Fruit fly (Drosophila melanogaster) whole organism, prepupa: ENCODE measurements around the gene Psn.
A peak's percentile ranks its signal among the peaks of the same experiment; 100 is the strongest.

ENCODE experiments used
- Blimp-1 ChIP-seq: fragments of 200-800 bp; sonication (Bioruptor generic); optimal IDR thresholded peaks from 3 replicates; lab custom pipeline; 2017; ENCODE audit warnings: missing biosample characterization, missing genetic modification characterization, mild to moderate bottlenecking, moderate library complexity, missing genetic modification reagents
- CG10631 ChIP-seq: fragments of 200-800 bp; sonication (Bioruptor generic); optimal IDR thresholded peaks from 2 replicates; lab custom pipeline; 2016; ENCODE audit warnings: missing biosample characterization, missing genetic modification characterization
- CG11294 ChIP-seq: fragments of 200-800 bp; sonication (Bioruptor generic); IDR thresholded peaks from 2 replicates; pipeline ENCODE4 v1.3.6; 2022; ENCODE audit warnings: missing biosample characterization, missing genetic modification characterization
- CG11762 ChIP-seq: fragments of 200-800 bp; sonication (Bioruptor generic); optimal IDR thresholded peaks from 3 replicates; lab custom pipeline; 2016; ENCODE audit warnings: missing biosample characterization, missing genetic modification characterization; ENCODE audit not compliant: insufficient read depth
- CG11902 ChIP-seq: fragments of 200-800 bp; sonication (Bioruptor generic); optimal IDR thresholded peaks from 3 replicates; lab custom pipeline; 2016; ENCODE audit warnings: missing biosample characterization, missing genetic modification characterization
- CG15336 ChIP-seq: fragments of 200-800 bp; sonication (Bioruptor generic); IDR thresholded peaks from 2 replicates; pipeline ENCODE4 v1.3.6; 2022; ENCODE audit warnings: missing biosample characterization, missing genetic modification characterization
- CG1621 ChIP-seq: fragments of 200-800 bp; sonication (Bioruptor generic); optimal IDR thresholded peaks from 3 replicates; lab custom pipeline; 2018; ENCODE audit warnings: missing biosample characterization, mild to moderate bottlenecking, missing genetic modification characterization
- CG16779 ChIP-seq: fragments of 200-800 bp; sonication (Bioruptor generic); optimal IDR thresholded peaks from 3 replicates; lab custom pipeline; 2017; ENCODE audit warnings: missing biosample characterization, mild to moderate bottlenecking, missing genetic modification characterization
- CG31627 ChIP-seq: fragments of 200-800 bp; sonication (Bioruptor generic); optimal IDR thresholded peaks from 3 replicates; lab custom pipeline; 2016; ENCODE audit warnings: missing biosample characterization, missing genetic modification characterization
- CG32006 ChIP-seq: fragments of 200-800 bp; sonication (Bioruptor generic); optimal IDR thresholded peaks from 3 replicates; lab custom pipeline; 2017; ENCODE audit warnings: missing biosample characterization, mild to moderate bottlenecking, missing genetic modification characterization
- CG34406 ChIP-seq: fragments of 200-800 bp; sonication (Bioruptor generic); optimal IDR thresholded peaks from 3 replicates; lab custom pipeline; 2016; ENCODE audit warnings: missing biosample characterization, missing genetic modification characterization
- CG3919 ChIP-seq: fragments of 200-800 bp; sonication (Bioruptor generic); optimal IDR thresholded peaks from 3 replicates; lab custom pipeline; 2016; ENCODE audit warnings: missing biosample characterization, missing genetic modification characterization
- CG4318 ChIP-seq: fragments of 200-800 bp; sonication (Bioruptor generic); optimal IDR thresholded peaks from 3 replicates; lab custom pipeline; 2017; ENCODE audit warnings: missing biosample characterization, mild to moderate bottlenecking, missing genetic modification characterization
- CG6163 ChIP-seq: fragments of 200-800 bp; sonication (Bioruptor generic); IDR thresholded peaks from 3 replicates; pipeline ENCODE4 v1.3.6; 2022; ENCODE audit warnings: missing biosample characterization, missing genetic modification characterization
- CG6276 ChIP-seq: fragments of 200-800 bp; sonication (Bioruptor generic); optimal IDR thresholded peaks from 2 replicates; lab custom pipeline; 2017; ENCODE audit warnings: missing biosample characterization, mild to moderate bottlenecking, missing genetic modification characterization
- CG6792 ChIP-seq: fragments of 200-800 bp; sonication (Bioruptor generic); optimal IDR thresholded peaks from 3 replicates; lab custom pipeline; 2016; ENCODE audit warnings: missing biosample characterization, missing genetic modification characterization
- CG6808 ChIP-seq: fragments of 200-800 bp; sonication (Bioruptor generic); optimal IDR thresholded peaks from 3 replicates; lab custom pipeline; 2017; ENCODE audit warnings: missing biosample characterization, missing genetic modification characterization, mild to moderate bottlenecking, moderate library complexity, missing genetic modification reagents
- CG6854 ChIP-seq: fragments of 200-800 bp; sonication (Bioruptor generic); optimal IDR thresholded peaks from 2 replicates; lab custom pipeline; 2017; ENCODE audit warnings: missing biosample characterization, mild to moderate bottlenecking, missing genetic modification characterization
- CG8119 ChIP-seq: fragments of 200-800 bp; sonication (Bioruptor generic); IDR thresholded peaks from 3 replicates; pipeline ENCODE4 v1.3.6; 2022; ENCODE audit warnings: missing biosample characterization, missing genetic modification characterization
- CG8632 ChIP-seq: fragments of 200-800 bp; sonication (Bioruptor generic); optimal IDR thresholded peaks from 3 replicates; lab custom pipeline; 2016; ENCODE audit warnings: missing biosample characterization, missing genetic modification characterization
- CG9139 ChIP-seq: fragments of 200-800 bp; sonication (Bioruptor generic); optimal IDR thresholded peaks from 3 replicates; lab custom pipeline; 2017; ENCODE audit warnings: missing biosample characterization, mild to moderate bottlenecking, missing genetic modification characterization
- Eip78C ChIP-seq: fragments of 200-800 bp; sonication (Bioruptor generic); peaks from one replicate; lab custom pipeline; 2016; ENCODE audit warnings: missing biosample characterization, missing genetic modification characterization
- Eip93F ChIP-seq: fragments of 200-800 bp; sonication (Bioruptor generic); optimal IDR thresholded peaks from 2 replicates; lab custom pipeline; 2016; ENCODE audit warnings: missing biosample characterization, mild to moderate bottlenecking, missing genetic modification characterization
- Hr39 ChIP-seq: fragments of 200-800 bp; sonication (Bioruptor generic); optimal IDR thresholded peaks from 2 replicates; lab custom pipeline; 2016; ENCODE audit warnings: missing biosample characterization, missing genetic modification characterization
- Lpt ChIP-seq: fragments of 200-800 bp; sonication (Bioruptor generic); optimal IDR thresholded peaks from 3 replicates; lab custom pipeline; 2016; ENCODE audit warnings: missing biosample characterization, missing genetic modification characterization
- Met ChIP-seq: fragments of 200-800 bp; sonication (Bioruptor generic); optimal IDR thresholded peaks from 3 replicates; lab custom pipeline; 2016; ENCODE audit warnings: missing biosample characterization, missing genetic modification characterization
- Smox ChIP-seq: fragments of 200-800 bp; sonication (Bioruptor generic); optimal IDR thresholded peaks from 3 replicates; lab custom pipeline; 2016; ENCODE audit warnings: missing biosample characterization, missing genetic modification characterization
- Sox102F ChIP-seq: fragments of 200-800 bp; sonication (Bioruptor generic); optimal IDR thresholded peaks from 2 replicates; lab custom pipeline; 2016; ENCODE audit warnings: missing biosample characterization, mild to moderate bottlenecking, missing genetic modification characterization
- Sox14 ChIP-seq: fragments of 200-800 bp; sonication (Bioruptor generic); optimal IDR thresholded peaks from 3 replicates; lab custom pipeline; 2016; ENCODE audit warnings: missing biosample characterization, missing genetic modification characterization
- Sox15 ChIP-seq: fragments of 200-800 bp; sonication (Bioruptor generic); optimal IDR thresholded peaks from 3 replicates; lab custom pipeline; 2016; ENCODE audit warnings: missing biosample characterization, missing genetic modification characterization
- achi ChIP-seq: fragments of 200-800 bp; sonication (Bioruptor generic); optimal IDR thresholded peaks from 3 replicates; lab custom pipeline; 2016; ENCODE audit warnings: missing biosample characterization, missing genetic modification characterization
- acj6 ChIP-seq: fragments of 200-800 bp; sonication (Bioruptor generic); optimal IDR thresholded peaks from 3 replicates; lab custom pipeline; 2016; ENCODE audit warnings: missing biosample characterization, missing genetic modification characterization
- cyc ChIP-seq: fragments of 200-800 bp; sonication (Bioruptor generic); optimal IDR thresholded peaks from 3 replicates; lab custom pipeline; 2016; ENCODE audit warnings: missing biosample characterization, missing genetic modification characterization
- dsx ChIP-seq: fragments of 200-800 bp; optimal IDR thresholded peaks from 3 replicates; lab custom pipeline; 2019; ENCODE audit warnings: missing biosample characterization, mild to moderate bottlenecking, missing genetic modification characterization, moderate library complexity; ENCODE audit not compliant: poor library complexity, severe bottlenecking
- eg ChIP-seq: fragments of 200-800 bp; sonication (Bioruptor generic); IDR thresholded peaks from 3 replicates; pipeline ENCODE4 v1.3.6; 2022; ENCODE audit warnings: missing biosample characterization, missing genetic modification characterization
- esn ChIP-seq: fragments of 200-800 bp; sonication (Bioruptor generic); optimal IDR thresholded peaks from 2 replicates; lab custom pipeline; 2016; ENCODE audit warnings: missing biosample characterization, mild to moderate bottlenecking, missing genetic modification characterization, moderate library complexity
- fd85E ChIP-seq: fragments of 200-800 bp; sonication (Bioruptor generic); optimal IDR thresholded peaks from 3 replicates; lab custom pipeline; 2016; ENCODE audit warnings: missing biosample characterization, missing genetic modification characterization
- fkh ChIP-seq: fragments of 200-800 bp; sonication (Bioruptor generic); optimal IDR thresholded peaks from 3 replicates; lab custom pipeline; 2017; ENCODE audit warnings: missing biosample characterization, mild to moderate bottlenecking, missing genetic modification characterization, moderate library complexity
- lz ChIP-seq: fragments of 200-800 bp; sonication (Bioruptor generic); optimal IDR thresholded peaks from 3 replicates; lab custom pipeline; 2016; ENCODE audit warnings: missing biosample characterization, missing genetic modification characterization
- net ChIP-seq: fragments of 200-800 bp; sonication (Bioruptor generic); optimal IDR thresholded peaks from 3 replicates; lab custom pipeline; 2016; ENCODE audit warnings: missing biosample characterization, missing genetic modification characterization
- pdm3 ChIP-seq: fragments of 200-800 bp; sonication (Bioruptor generic); optimal IDR thresholded peaks from 3 replicates; lab custom pipeline; 2016; ENCODE audit warnings: missing biosample characterization, missing genetic modification characterization
- salr ChIP-seq, 2 experiments: fragments of 200-800 bp; sonication (Bioruptor generic); optimal IDR thresholded peaks; 3 replicates each; lab custom pipeline; 2016 to 2018; ENCODE audit warnings: missing biosample characterization in 2 of 2, missing genetic modification characterization in 2 of 2, mild to moderate bottlenecking in 1 of 2
- topi ChIP-seq: fragments of 200-800 bp; sonication (Bioruptor generic); optimal IDR thresholded peaks from 3 replicates; lab custom pipeline; 2016; ENCODE audit warnings: missing biosample characterization, missing genetic modification characterization

Gene Psn

dm6 chr3L:20399550-20400109 lies 32.6 kb upstream of the Psn start (continued):
- peak; percentile 75 for TF ChIP-seq Blimp-1 (GFP tag; lab: Kevin White, UChicago)
- peak; percentile 95 for TF ChIP-seq esn (GFP tag; lab: Kevin White, UChicago)
- TF ChIP-seq Sox15 (GFP tag; lab: Kevin White, UChicago): peak; percentile 86
- TF ChIP-seq CG6808 (GFP tag; lab: Kevin White, UChicago): peak; percentile 89
- TF ChIP-seq CG8632 (GFP tag; lab: Kevin White, UChicago): peak; percentile 91
- TF ChIP-seq CG4318: peak; percentile 87
- peak; percentile 99 for TF ChIP-seq Eip78C (GFP tag; lab: Kevin White, UChicago)
- peak; percentile 92 for TF ChIP-seq topi (GFP tag; lab: Kevin White, UChicago)
- peak; percentile 96 for TF ChIP-seq CG8119 (GFP tag; lab: Robert Waterston, UW)
- peak; percentile 91 for TF ChIP-seq Hr39 (GFP tag; lab: Kevin White, UChicago)
- peak; percentile 84 for TF ChIP-seq CG16779 (tag; lab: Kevin White, UChicago)
- peak; percentile 94 for TF ChIP-seq CG34406 (GFP tag; lab: Kevin White, UChicago)
- peak; percentile 90 for TF ChIP-seq Lpt (GFP tag; lab: Kevin White, UChicago)
- TF ChIP-seq Sox102F (GFP tag; lab: Kevin White, UChicago): peak; percentile 90
- TF ChIP-seq fd85E (GFP tag; lab: Kevin White, UChicago): peak; percentile 82
- TF ChIP-seq pdm3 (GFP tag; lab: Kevin White, UChicago): peak; percentile 94
- TF ChIP-seq CG6276 (GFP tag; lab: Kevin White, UChicago): peak; percentile 93
- TF ChIP-seq CG11762 (GFP tag; lab: Kevin White, UChicago): peak; percentile 86
- TF ChIP-seq cyc: peak; percentile 92
- peak; percentile 92 for TF ChIP-seq CG6792
- TF ChIP-seq CG11294 (GFP tag; lab: Robert Waterston, UW): peak; percentile 83
- peak; percentile 93 for TF ChIP-seq CG31627 (GFP tag; lab: Kevin White, UChicago)
- peak; percentile 92 for TF ChIP-seq CG15336
- TF ChIP-seq CG11902 (GFP tag; lab: Kevin White, UChicago): peak; percentile 88
- TF ChIP-seq CG9139 (GFP tag; lab: Kevin White, UChicago): peak; percentile 78
- peak; percentile 92 for TF ChIP-seq Met (GFP tag; lab: Kevin White, UChicago)

dm6 chr3L:20400515-20400914 lies 31.8 kb upstream of the Psn start:
- TF ChIP-seq Eip93F (GFP tag; lab: Kevin White, UChicago) (no peak), CG32006 (no peak), CG8632 (GFP tag; lab: Kevin White, UChicago) (no peak), acj6 (GFP tag; lab: Kevin White, UChicago) (no peak), Lpt (GFP tag; lab: Kevin White, UChicago) (no peak), Smox (GFP tag; lab: Kevin White, UChicago) (no peak), dsx (GFP tag; lab: Kevin White, UChicago) (no peak), lz (no peak), CG16779 (tag; lab: Kevin White, UChicago) (no peak), eg (GFP tag; lab: Robert Waterston, UW) (no peak)

- peak; percentile 68 for TF ChIP-seq CG6163 (GFP tag; lab: Robert Waterston, UW)
- no peak for TF ChIP-seq lz
- peak; percentile 18 for TF ChIP-seq CG6808 (GFP tag; lab: Kevin White, UChicago)
- TF ChIP-seq net: peak; percentile 58
- TF ChIP-seq achi (GFP tag; lab: Kevin White, UChicago): peak; percentile 15
- no peak for TF ChIP-seq CG11902 (GFP tag; lab: Kevin White, UChicago)
- TF ChIP-seq CG6276 (GFP tag; lab: Kevin White, UChicago): peak; percentile 19
- TF ChIP-seq CG3919 (GFP tag; lab: Kevin White, UChicago): peak; percentile 30
- peak; percentile 35; the same call in 1 of the 2 replicates for TF ChIP-seq CG15336
- peak; percentile 33 for TF ChIP-seq CG16779 (tag; lab: Kevin White, UChicago)
- TF ChIP-seq salr (GFP tag; optimal IDR thresholded peaks at IDR 0.05; lab: Kevin White, UChicago): no peak
- TF ChIP-seq Sox15 (GFP tag; lab: Kevin White, UChicago): no peak
- peak; percentile 29 for TF ChIP-seq Sox14
- TF ChIP-seq Blimp-1 (GFP tag; lab: Kevin White, UChicago): no peak
- peak; percentile 53 for TF ChIP-seq CG1621 (tag; lab: Kevin White, UChicago)
- no peak for TF ChIP-seq CG10631 (GFP tag; lab: Kevin White, UChicago)
- TF ChIP-seq topi (GFP tag; lab: Kevin White, UChicago): no peak
- peak; percentile 66 for TF ChIP-seq CG6854 (GFP tag; lab: Kevin White, UChicago)
- peak; percentile 30 for TF ChIP-seq fd85E (GFP tag; lab: Kevin White, UChicago)
- no peak for TF ChIP-seq CG9139 (GFP tag; lab: Kevin White, UChicago)
- TF ChIP-seq fkh: peak; percentile 27
- TF ChIP-seq eg (GFP tag; lab: Robert Waterston, UW): peak; percentile 60; the same call in 2 of the 3 replicates
- TF ChIP-seq CG11294 (GFP tag; lab: Robert Waterston, UW): no peak
- TF ChIP-seq CG8119 (GFP tag; lab: Robert Waterston, UW): peak; percentile 40; the same call in 2 of the 3 replicates
These were observed 31.0 kb upstream of the Psn start, which contains the start of gene trbl for dm6 chr3L:20401026-20401912. Gene trbl (minus strand): TSS chr3L:20401609.
